Worm (Caenorhabditis elegans) whole organism, L4 larva: ENCODE results near the gene C28D4.18.

Experiments
- Y48G9A.11 ChIP-seq: fragments of 200-800 bp; sonication (Bioruptor generic); IDR thresholded peaks from 2 replicates; pipeline ENCODE4 v1.3.6; 2022; ENCODE audit warnings: missing genetic modification reagents, missing genetic modification characterization, missing compliant biosample characterization
- aly-2 ChIP-seq: sonication (generic microtip); optimal IDR thresholded peaks from 2 replicates; lab custom pipeline; 2018; ENCODE audit warnings: missing biosample characterization, missing genetic modification characterization
- nhr-10 ChIP-seq: fragments of 150-350 bp; optimal IDR thresholded peaks from 2 replicates; lab custom pipeline; 2014; ENCODE audit warnings: missing biosample characterization, missing genetic modification characterization
- ztf-11 ChIP-seq: fragments of 150-350 bp; optimal IDR thresholded peaks from 2 replicates; lab custom pipeline; 2014; ENCODE audit warnings: missing biosample characterization, missing genetic modification characterization

DNA sequence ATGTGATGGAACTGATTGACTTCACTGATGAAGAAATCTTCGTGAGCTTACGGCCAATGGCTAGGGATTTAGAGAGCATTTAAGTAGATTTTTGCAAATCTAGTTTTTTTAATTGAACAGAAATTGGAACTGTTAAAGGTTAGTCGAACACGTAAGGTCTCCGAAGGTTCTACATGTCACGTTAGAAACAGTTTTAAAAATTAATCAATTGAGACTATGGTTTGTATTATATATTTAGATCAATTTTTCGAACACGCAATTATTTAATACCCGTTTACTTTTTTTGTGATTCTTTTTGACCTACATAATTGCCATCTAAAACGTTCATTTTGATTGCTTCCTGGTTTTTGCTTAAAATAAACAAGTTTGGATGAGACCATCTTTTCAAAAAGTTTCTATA, 19.8 kb downstream of the C28D4.18 start, which contains the start of gene C28D4.4:
- no peak for TF ChIP-seq aly-2 (tag; lab: Kevin White, UChicago)
- no peak for TF ChIP-seq nhr-10 (tag; lab: Kevin White, UChicago)
- TF ChIP-seq Y48G9A.11 (GFP tag; lab: Robert Waterston, UW): no peak
- no peak for TF ChIP-seq ztf-11 (tag; lab: Kevin White, UChicago)
